Worm (Caenorhabditis elegans) whole organism, early embryonic: ENCODE data around the gene kin-4.

Experiments
- B0310.2 ChIP-seq: sonication (generic microtip); optimal IDR thresholded peaks from 2 replicates; lab custom pipeline; 2016; ENCODE audit warnings: mild to moderate bottlenecking, missing genetic modification characterization, missing compliant biosample characterization
- F13C5.2 ChIP-seq: sonication (generic microtip); optimal IDR thresholded peaks from 2 replicates; lab custom pipeline; 2017; ENCODE audit warnings: mild to moderate bottlenecking, missing genetic modification characterization, inconsistent platforms, missing compliant biosample characterization
- aly-1 ChIP-seq: sonication (generic microtip); optimal IDR thresholded peaks from 2 replicates; lab custom pipeline; 2016; ENCODE audit warnings: missing genetic modification characterization, missing compliant biosample characterization
- ama-1 ChIP-seq: fragments of 150-350 bp; optimal IDR thresholded peaks from 2 replicates; lab custom pipeline; 2014
- ceh-13 ChIP-seq: fragments of 200-800 bp; sonication (Bioruptor generic); optimal IDR thresholded peaks from 2 replicates; lab custom pipeline; 2018; ENCODE audit warnings: mild to moderate bottlenecking, missing genetic modification characterization, missing compliant biosample characterization
- ceh-36 ChIP-seq: sonication (generic microtip); optimal IDR thresholded peaks from 2 replicates; lab custom pipeline; 2016; ENCODE audit warnings: missing genetic modification characterization, inconsistent platforms, missing compliant biosample characterization
- ets-7 ChIP-seq: sonication (generic microtip); optimal IDR thresholded peaks from 2 replicates; lab custom pipeline; 2016; ENCODE audit warnings: missing genotype, missing genetic modification characterization, missing compliant biosample characterization
- flt-1 ChIP-seq: fragments of 200-800 bp; sonication (Bioruptor generic); IDR thresholded peaks from 2 replicates; pipeline ENCODE4 v1.3.6; 2022; ENCODE audit warnings: missing genetic modification characterization, missing compliant biosample characterization
- hmbx-1 ChIP-seq: sonication (generic microtip); optimal IDR thresholded peaks from 2 replicates; lab custom pipeline; 2016; ENCODE audit warnings: mild to moderate bottlenecking, missing genetic modification characterization, missing compliant biosample characterization
- hmg-4 ChIP-seq: fragments of 200-800 bp; sonication (Bioruptor generic); optimal IDR thresholded peaks from 2 replicates; lab custom pipeline; 2018; ENCODE audit warnings: mild to moderate bottlenecking, missing genetic modification characterization, missing compliant biosample characterization
- hnd-1 ChIP-seq: sonication (generic microtip); optimal IDR thresholded peaks from 2 replicates; lab custom pipeline; 2016; ENCODE audit warnings: missing genetic modification characterization, missing compliant biosample characterization
- pes-1 ChIP-seq: fragments of 200-800 bp; sonication (Bioruptor generic); IDR thresholded peaks from 2 replicates; pipeline ENCODE4 v1.3.6; 2022; ENCODE audit warnings: missing genetic modification reagents, missing genetic modification characterization, missing compliant biosample characterization
- scrt-1 ChIP-seq: fragments of 200-800 bp; sonication (Bioruptor generic); IDR thresholded peaks from 2 replicates; pipeline ENCODE4 v1.3.6; 2022; ENCODE audit warnings: missing genetic modification characterization, missing compliant biosample characterization
- sea-1 ChIP-seq: fragments of 200-800 bp; sonication (Bioruptor generic); conservative IDR thresholded peaks from 2 replicates; pipeline ENCODE4 v1.3.6; 2022; ENCODE audit warnings: missing genetic modification characterization, missing compliant biosample characterization
- tbx-11 ChIP-seq: fragments of 200-800 bp; sonication (Bioruptor generic); IDR thresholded peaks from 2 replicates; pipeline ENCODE4 v1.3.6; 2022; ENCODE audit warnings: missing genetic modification characterization, missing compliant biosample characterization
- tbx-37 ChIP-seq: fragments of 200-800 bp; sonication (Bioruptor generic); conservative IDR thresholded peaks from 2 replicates; pipeline ENCODE4 v1.3.6; 2022; ENCODE audit warnings: missing genetic modification reagents, missing genetic modification characterization, missing compliant biosample characterization
- tra-4 ChIP-seq: sonication (generic microtip); optimal IDR thresholded peaks from 2 replicates; lab custom pipeline; 2017; ENCODE audit warnings: missing genetic modification characterization, missing compliant biosample characterization

The kin-4 gene

ce11 chrIV:11472023-11472422, 46.5 kb downstream of the kin-4 start:
- no peak for TF ChIP-seq hmg-4 (GFP tag; lab: Kevin White, UChicago)
- TF ChIP-seq aly-1 (tag; lab: Kevin White, UChicago), result no peak
- TF ChIP-seq ceh-13 (GFP tag; lab: Kevin White, UChicago), result no peak
- TF ChIP-seq sea-1, result no peak
- TF ChIP-seq scrt-1 (GFP tag; lab: Robert Waterston, UW), result no peak
- no peak for TF ChIP-seq flt-1 (GFP tag; lab: Robert Waterston, UW)
- TF ChIP-seq ets-7 (tag; lab: Kevin White, UChicago), result no peak
- TF ChIP-seq F13C5.2, result no peak
- no peak for TF ChIP-seq tbx-11 (GFP tag; lab: Robert Waterston, UW)
- TF ChIP-seq pes-1 (GFP tag; lab: Robert Waterston, UW), result no peak
- TF ChIP-seq ama-1 (lab: Kevin White, UChicago), result no peak
- TF ChIP-seq hmbx-1 (tag; lab: Kevin White, UChicago), result no peak
- TF ChIP-seq hnd-1 (tag; lab: Kevin White, UChicago), result no peak
- TF ChIP-seq ceh-36 (tag; lab: Kevin White, UChicago), result no peak
- no peak for TF ChIP-seq tbx-37
- TF ChIP-seq tra-4 (tag; lab: Kevin White, UChicago), result no peak
- TF ChIP-seq B0310.2 (tag; lab: Kevin White, UChicago), result no peak

- TF ChIP-seq scrt-1 (GFP tag; lab: Robert Waterston, UW), result peak; percentile 94
- peak; percentile 92 for TF ChIP-seq hmbx-1 (tag; lab: Kevin White, UChicago)
- TF ChIP-seq pes-1 (GFP tag; lab: Robert Waterston, UW), result peak; percentile 95
- peak; percentile 62 for TF ChIP-seq tra-4 (tag; lab: Kevin White, UChicago)
- TF ChIP-seq ets-7 (tag; lab: Kevin White, UChicago), result peak; percentile 86
- peak; percentile 97 for TF ChIP-seq tbx-11 (GFP tag; lab: Robert Waterston, UW)
- peak; percentile 84 for TF ChIP-seq ceh-13 (GFP tag; lab: Kevin White, UChicago)
- peak; percentile 95 for TF ChIP-seq F13C5.2
- peak; percentile 65 for TF ChIP-seq ama-1 (lab: Kevin White, UChicago)
- peak; percentile 91 for TF ChIP-seq flt-1 (GFP tag; lab: Robert Waterston, UW)
- TF ChIP-seq tbx-37, result peak; percentile 95
- TF ChIP-seq sea-1, result peak; percentile 96
- peak; percentile 92 for TF ChIP-seq B0310.2 (tag; lab: Kevin White, UChicago)
- TF ChIP-seq hmg-4 (GFP tag; lab: Kevin White, UChicago), result peak; percentile 97
- peak; percentile 87 for TF ChIP-seq hnd-1 (tag; lab: Kevin White, UChicago)
- peak; percentile 93 for TF ChIP-seq ceh-36 (tag; lab: Kevin White, UChicago)
- peak; percentile 95 for TF ChIP-seq aly-1 (tag; lab: Kevin White, UChicago)
Observed at ce11 chrIV:11474067-11474466, 48.5 kb downstream of the kin-4 start.

ce11 chrIV:11475080-11475479, 49.5 kb downstream of the kin-4 start:
- TF ChIP-seq flt-1 (GFP tag; lab: Robert Waterston, UW), result no peak

- TF ChIP-seq aly-1 (tag; lab: Kevin White, UChicago), result no peak
- no peak for TF ChIP-seq hmg-4 (GFP tag; lab: Kevin White, UChicago)
- TF ChIP-seq pes-1 (GFP tag; lab: Robert Waterston, UW), result no peak
- no peak for TF ChIP-seq tbx-11 (GFP tag; lab: Robert Waterston, UW)
- TF ChIP-seq ama-1 (lab: Kevin White, UChicago), result no peak
- TF ChIP-seq tra-4 (tag; lab: Kevin White, UChicago), result no peak
- no peak for TF ChIP-seq hmbx-1 (tag; lab: Kevin White, UChicago)
- no peak for TF ChIP-seq flt-1 (GFP tag; lab: Robert Waterston, UW)
- no peak for TF ChIP-seq hnd-1 (tag; lab: Kevin White, UChicago)
- no peak for TF ChIP-seq ceh-13 (GFP tag; lab: Kevin White, UChicago)
- no peak for TF ChIP-seq sea-1
- no peak for TF ChIP-seq tbx-37
- no peak for TF ChIP-seq ceh-36 (tag; lab: Kevin White, UChicago)
- TF ChIP-seq scrt-1 (GFP tag; lab: Robert Waterston, UW), result no peak
- TF ChIP-seq ets-7 (tag; lab: Kevin White, UChicago), result no peak
- no peak for TF ChIP-seq B0310.2 (tag; lab: Kevin White, UChicago)
- TF ChIP-seq F13C5.2, result no peak
Observed at ce11 chrIV:11479095-11479494, 53.6 kb downstream of the kin-4 start, which contains the start of gene catp-8. Gene catp-8 (minus strand): TSS chrIV:11479251.

ce11 chrIV:11480027-11480896, 54.7 kb downstream of the kin-4 start, which contains the start of the genes mbf-1 and nse-4:
Gene mbf-1 (minus strand): TSS chrIV:11480369.
Gene nse-4 (plus strand): TSS chrIV:11480846.
- TF ChIP-seq F13C5.2, result peak; percentile 57
- no peak for TF ChIP-seq tbx-37

ce11 chrIV:11486859-11487258, 61.3 kb downstream of the kin-4 start:
- TF ChIP-seq sea-1, result no peak
- no peak for TF ChIP-seq B0310.2 (tag; lab: Kevin White, UChicago)
- TF ChIP-seq flt-1 (GFP tag; lab: Robert Waterston, UW), result no peak
- no peak for TF ChIP-seq ceh-13 (GFP tag; lab: Kevin White, UChicago)
- no peak for TF ChIP-seq pes-1 (GFP tag; lab: Robert Waterston, UW)
- no peak for TF ChIP-seq ceh-36 (tag; lab: Kevin White, UChicago)
- no peak for TF ChIP-seq hnd-1 (tag; lab: Kevin White, UChicago)
- TF ChIP-seq tbx-37, result no peak
- no peak for TF ChIP-seq hmg-4 (GFP tag; lab: Kevin White, UChicago)
- TF ChIP-seq ama-1 (lab: Kevin White, UChicago), result no peak
- TF ChIP-seq hmbx-1 (tag; lab: Kevin White, UChicago), result no peak
- no peak for TF ChIP-seq ets-7 (tag; lab: Kevin White, UChicago)
- TF ChIP-seq tbx-11 (GFP tag; lab: Robert Waterston, UW), result no peak
